Worm (Caenorhabditis elegans): ENCODE measurements around the gene rabr-1.

rabr-1 gene

DNA sequence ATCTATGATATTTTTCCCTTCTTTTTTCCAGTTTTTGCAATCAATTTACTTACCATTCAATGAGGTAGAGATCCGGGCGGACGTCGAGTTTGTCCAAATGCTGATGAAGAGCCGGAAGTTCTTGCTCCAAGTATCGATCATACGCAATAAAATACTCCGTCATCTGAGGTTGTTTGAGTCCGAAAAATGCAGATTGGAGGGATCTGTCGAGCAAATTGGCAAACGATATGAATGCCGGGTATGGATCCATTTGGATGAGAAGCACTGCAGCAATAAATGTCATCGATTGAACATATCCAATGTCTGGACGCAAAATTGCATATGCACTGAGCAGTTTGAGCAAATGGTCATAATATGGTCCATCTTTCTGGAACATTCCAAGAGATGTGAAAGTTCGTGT, 31.2 kb downstream of the rabr-1 start:
- TF ChIP-seq ZK546.5 (tag; optimal IDR thresholded peaks at IDR 0.05) (no peak), ceh-16 (tag; optimal IDR thresholded peaks at IDR 0.05) (no peak), lin-39 (tag; optimal IDR thresholded peaks at IDR 0.05) (no peak), lin-13 (GFP tag; optimal IDR thresholded peaks at IDR 0.05) (no peak), unc-62 (GFP tag; optimal IDR thresholded peaks at IDR 0.05) (no peak), nhr-237 (tag; optimal IDR thresholded peaks at IDR 0.05) (no peak), dmd-4 (tag; optimal IDR thresholded peaks at IDR 0.05) (no peak), ama-1 (optimal IDR thresholded peaks at IDR 0.05) (no peak), nhr-11 (tag; optimal IDR thresholded peaks at IDR 0.05) (no peak), mbf-1 (tag; optimal IDR thresholded peaks at IDR 0.05) (no peak), ztf-4 (tag; optimal IDR thresholded peaks at IDR 0.05) (no peak), nhr-6 (tag; optimal IDR thresholded peaks at IDR 0.05) (no peak), unc-39 (tag; optimal IDR thresholded peaks at IDR 0.05) (no peak), nhr-23 (tag; optimal IDR thresholded peaks at IDR 0.05) (no peak), ceh-82 (tag; optimal IDR thresholded peaks at IDR 0.05) (no peak), aly-2 (tag; optimal IDR thresholded peaks at IDR 0.05) (no peak), C34F6.9 (tag; optimal IDR thresholded peaks at IDR 0.05) (no peak), blmp-1 (tag; optimal IDR thresholded peaks at IDR 0.05; ENCODE audit: insufficient read depth) (no peak), zag-1 (tag; optimal IDR thresholded peaks at IDR 0.05) (no peak)

DNA sequence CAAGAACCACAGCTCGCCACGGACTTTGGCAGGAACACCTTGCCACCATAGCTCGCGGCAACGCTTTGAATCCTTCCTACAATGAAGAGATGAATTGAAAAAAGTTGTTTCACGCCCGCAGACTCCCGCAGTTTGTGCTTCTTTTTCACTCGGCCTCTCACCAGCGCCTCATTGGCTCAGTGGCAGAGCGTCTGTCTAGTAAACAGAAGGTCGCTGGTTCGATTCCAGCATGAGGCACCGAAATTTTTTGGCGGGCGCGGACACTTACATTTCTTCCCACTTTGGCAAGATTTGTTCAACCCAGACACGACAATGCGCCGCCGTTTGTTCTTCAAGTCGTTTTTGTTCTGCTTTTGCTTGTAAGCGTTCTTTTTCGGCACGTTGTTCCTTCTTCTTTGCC, 31.9 kb downstream of the rabr-1 start:
- TF ChIP-seq unc-39 (tag; optimal IDR thresholded peaks at IDR 0.05) (no peak), lin-13 (GFP tag; optimal IDR thresholded peaks at IDR 0.05) (peak; percentile 9), sma-9 (GFP tag; optimal IDR thresholded peaks at IDR 0.05) (peak; percentile 53), sma-9 (tag; optimal IDR thresholded peaks at IDR 0.05) (no peak), unc-55 (GFP tag; optimal IDR thresholded peaks at IDR 0.05) (peak; percentile 4), ama-1 (optimal IDR thresholded peaks at IDR 0.05) (no peak), F13H6.1 (tag; optimal IDR thresholded peaks at IDR 0.05) (peak; percentile 55), nhr-129 (tag; optimal IDR thresholded peaks at IDR 0.05) (peak; percentile 39), lsy-2 (tag; optimal IDR thresholded peaks at IDR 0.05) (peak in 1 of 2 experiments; percentile 9), sma-3 (GFP tag; optimal IDR thresholded peaks at IDR 0.05) (peak; percentile 28)

DNA sequence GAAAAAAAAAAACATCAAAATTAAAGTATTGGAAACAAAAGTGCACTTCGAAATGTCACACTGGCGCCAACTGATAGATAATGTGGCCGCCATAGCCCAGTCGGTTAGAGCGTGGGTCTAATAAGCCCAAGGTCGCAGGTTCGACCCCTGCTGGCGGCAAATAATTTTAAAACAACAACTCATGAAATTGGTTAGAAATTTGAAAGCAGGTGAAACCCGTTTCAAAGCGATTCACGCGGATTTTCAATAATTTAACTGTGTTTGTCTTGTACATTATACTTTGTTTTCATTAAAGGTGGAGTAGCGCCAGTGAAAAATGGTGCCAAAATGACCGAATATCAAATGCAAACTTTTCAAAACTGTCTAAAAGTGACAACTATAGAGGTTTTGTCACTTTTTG, 35.3 kb downstream of the rabr-1 start:
- no peak for TF ChIP-seq ztf-1 (GFP tag; conservative IDR thresholded peaks at IDR 0.05)
- peak; percentile 54 for TF ChIP-seq crh-2 (tag; optimal IDR thresholded peaks at IDR 0.05)
- TF ChIP-seq elt-3 (tag; optimal IDR thresholded peaks at IDR 0.05) = no peak
- no peak for TF ChIP-seq mbf-1 (tag; optimal IDR thresholded peaks at IDR 0.05)
- no peak for TF ChIP-seq dmd-4 (tag; optimal IDR thresholded peaks at IDR 0.05)
- no peak for TF ChIP-seq aly-2 (tag; optimal IDR thresholded peaks at IDR 0.05)
- TF ChIP-seq lin-13 (GFP tag; optimal IDR thresholded peaks at IDR 0.05) = no peak
- no peak for TF ChIP-seq mdl-1 (tag; optimal IDR thresholded peaks at IDR 0.05)
- no peak for TF ChIP-seq mab-5 (tag; optimal IDR thresholded peaks at IDR 0.05)
- peak; percentile 34 for TF ChIP-seq nhr-21 (tag; optimal IDR thresholded peaks at IDR 0.05)
- TF ChIP-seq sma-9 (GFP tag; optimal IDR thresholded peaks at IDR 0.05) = peak; percentile 51
- TF ChIP-seq sma-9 (tag; optimal IDR thresholded peaks at IDR 0.05) = no peak
- TF ChIP-seq snpc-4 (tag; optimal IDR thresholded peaks at IDR 0.05) = no peak
- TF ChIP-seq skn-1 (tag; optimal IDR thresholded peaks at IDR 0.05) = no peak
- TF ChIP-seq lsy-2 (tag; optimal IDR thresholded peaks at IDR 0.05) = peak in 1 of 2 experiments; percentile 30
- peak; percentile 34 for TF ChIP-seq ztf-4 (tag; optimal IDR thresholded peaks at IDR 0.05)
- no peak for TF ChIP-seq unc-39 (tag; optimal IDR thresholded peaks at IDR 0.05)
- peak; percentile 39 for TF ChIP-seq F13H6.1 (tag; optimal IDR thresholded peaks at IDR 0.05)
- TF ChIP-seq sma-3 (GFP tag; optimal IDR thresholded peaks at IDR 0.05) = peak; percentile 27
- peak; percentile 20 for TF ChIP-seq nhr-129 (tag; optimal IDR thresholded peaks at IDR 0.05)
- no peak for TF ChIP-seq C34F6.9 (tag; optimal IDR thresholded peaks at IDR 0.05)
- no peak for TF ChIP-seq nhr-77 (tag; optimal IDR thresholded peaks at IDR 0.05)
- no peak for TF ChIP-seq ceh-16 (tag; optimal IDR thresholded peaks at IDR 0.05)
- no peak for TF ChIP-seq unc-55 (GFP tag; optimal IDR thresholded peaks at IDR 0.05)
- no peak for TF ChIP-seq ama-1 (optimal IDR thresholded peaks at IDR 0.05)
- TF ChIP-seq lin-11 (tag; optimal IDR thresholded peaks at IDR 0.05) = no peak
- no peak for TF ChIP-seq nhr-23 (tag; optimal IDR thresholded peaks at IDR 0.05)
- no peak for TF ChIP-seq unc-62 (GFP tag; optimal IDR thresholded peaks at IDR 0.05)
- TF ChIP-seq ztf-11 (tag; optimal IDR thresholded peaks at IDR 0.05) = no peak
- TF ChIP-seq fos-1 (tag; optimal IDR thresholded peaks at IDR 0.05) = peak; percentile 48
- TF ChIP-seq lin-39 (tag; optimal IDR thresholded peaks at IDR 0.05) = no peak
- TF ChIP-seq Y55F3AM.14 (GFP tag; optimal IDR thresholded peaks at IDR 0.05) = peak; percentile 45
- no peak for TF ChIP-seq ZK546.5 (tag; optimal IDR thresholded peaks at IDR 0.05)
- TF ChIP-seq zag-1 (tag; optimal IDR thresholded peaks at IDR 0.05) = no peak
- TF ChIP-seq alr-1 (tag; optimal IDR thresholded peaks at IDR 0.05) = no peak
- TF ChIP-seq R02D3.7 (tag; optimal IDR thresholded peaks at IDR 0.05) = no peak
- TF ChIP-seq nhr-12 (tag; optimal IDR thresholded peaks at IDR 0.05) = no peak
- no peak for TF ChIP-seq nhr-237 (tag; optimal IDR thresholded peaks at IDR 0.05)
- no peak for TF ChIP-seq nhr-25 (tag; optimal IDR thresholded peaks at IDR 0.05)
- no peak for TF ChIP-seq sem-4 (tag; optimal IDR thresholded peaks at IDR 0.05)
- TF ChIP-seq blmp-1 (tag; optimal IDR thresholded peaks at IDR 0.05; ENCODE audit: insufficient read depth) = peak; percentile 5
- no peak for TF ChIP-seq nhr-11 (tag; optimal IDR thresholded peaks at IDR 0.05)
- TF ChIP-seq ceh-82 (tag; optimal IDR thresholded peaks at IDR 0.05) = no peak
- no peak for TF ChIP-seq gmeb-1 (tag; optimal IDR thresholded peaks at IDR 0.05)
- TF ChIP-seq nhr-10 (tag; optimal IDR thresholded peaks at IDR 0.05) = no peak
- TF ChIP-seq elt-1 (tag; optimal IDR thresholded peaks at IDR 0.05) = no peak

Measured in whole organism, L2 larva.